Worm (Caenorhabditis elegans) whole organism, L4 larva: ENCODE results near the gene R07B7.6.

ENCODE experiments used
- ceh-44 ChIP-seq: fragments of 200-800 bp; sonication (Bioruptor generic); IDR thresholded peaks from 2 replicates; pipeline ENCODE4 v1.3.6; 2022; ENCODE audit warnings: missing genetic modification reagents, missing genetic modification characterization, missing compliant biosample characterization
- lin-13 ChIP-seq: fragments of 150-350 bp; optimal IDR thresholded peaks from 2 replicates; lab custom pipeline; 2014; ENCODE audit warnings: missing biosample characterization, missing genetic modification reagents, missing genetic modification characterization

DNA sequence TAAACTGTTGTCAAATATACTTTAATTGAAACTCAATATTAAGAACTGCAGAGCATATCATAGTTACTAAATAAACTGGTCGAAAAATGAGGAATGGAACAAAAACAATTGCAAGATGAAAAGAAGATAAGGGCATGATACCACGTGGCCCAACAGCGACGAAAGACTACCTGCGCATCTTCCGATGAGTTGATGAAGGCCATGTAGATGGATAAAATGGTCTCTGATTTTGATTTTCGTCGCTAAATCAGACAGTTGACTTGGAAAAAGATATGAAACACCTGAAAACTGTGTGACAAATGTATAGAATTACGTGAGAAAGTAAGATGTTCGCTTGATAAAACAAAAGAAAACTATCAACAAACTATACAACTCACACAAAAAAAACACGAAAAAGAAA is 3.3 kb downstream of the R07B7.6 start:
- TF ChIP-seq ceh-44 (no peak), lin-13 (GFP tag; lab: Kevin White, UChicago) (no peak)
